Fruit fly (Drosophila melanogaster) whole organism, embryonic: Measurements from ENCODE around the gene Mocs1.

Experiments used
- Abd-B ChIP-seq: fragments of 200-800 bp; sonication (Bioruptor generic); optimal IDR thresholded peaks from 2 replicates; lab custom pipeline; 2018; ENCODE audit warnings: missing biosample characterization, mild to moderate bottlenecking, missing genetic modification characterization, moderate library complexity
- Ada2b ChIP-seq: fragments of 200-800 bp; sonication (Bioruptor generic); IDR thresholded peaks from 2 replicates; pipeline ENCODE4 v1.3.6; 2022; ENCODE audit warnings: missing biosample characterization, missing genetic modification characterization
- Adf1 ChIP-seq: fragments of 200-800 bp; sonication (Bioruptor generic); IDR thresholded peaks from 2 replicates; pipeline ENCODE4 v1.3.6; 2022; ENCODE audit warnings: missing biosample characterization, missing genetic modification characterization
- Awh ChIP-seq: fragments of 200-800 bp; sonication (Bioruptor generic); IDR thresholded peaks from 2 replicates; pipeline ENCODE4, ENCODE4 v1.3.6; 2022; ENCODE audit warnings: missing biosample characterization, missing genetic modification characterization
- B-H2 ChIP-seq: fragments of 200-800 bp; sonication (Bioruptor generic); optimal IDR thresholded peaks from 2 replicates; lab custom pipeline; 2018; ENCODE audit warnings: missing biosample characterization, mild to moderate bottlenecking, missing genetic modification characterization
- Blimp-1 ChIP-seq: fragments of 200-800 bp; sonication (Bioruptor generic); optimal IDR thresholded peaks from 3 replicates; lab custom pipeline; 2018; ENCODE audit warnings: missing biosample characterization, missing genetic modification characterization, mild to moderate bottlenecking, moderate library complexity, missing genetic modification reagents
- CG10321 ChIP-seq: fragments of 200-800 bp; sonication (Bioruptor generic); IDR thresholded peaks from 2 replicates; pipeline ENCODE4 v1.3.6; 2022; ENCODE audit warnings: missing biosample characterization, missing genetic modification characterization
- CG10431 ChIP-seq: fragments of 200-800 bp; sonication (Bioruptor generic); optimal IDR thresholded peaks from 3 replicates; lab custom pipeline; 2018; ENCODE audit warnings: missing biosample characterization, mild to moderate bottlenecking, missing genetic modification characterization
- CG10565 ChIP-seq: fragments of 200-800 bp; sonication (Bioruptor generic); optimal IDR thresholded peaks from 3 replicates; lab custom pipeline; 2016; ENCODE audit warnings: missing biosample characterization, mild to moderate bottlenecking, missing genetic modification characterization
- CG12155 ChIP-seq: fragments of 200-800 bp; sonication (Bioruptor generic); optimal IDR thresholded peaks from 3 replicates; lab custom pipeline; 2016; ENCODE audit warnings: missing biosample characterization, missing genetic modification characterization
- CG12299 ChIP-seq: fragments of 200-800 bp; sonication (Bioruptor generic); optimal IDR thresholded peaks from 2 replicates; lab custom pipeline; 2018; ENCODE audit warnings: missing biosample characterization, mild to moderate bottlenecking, missing genetic modification characterization
- CG13287 ChIP-seq: fragments of 200-800 bp; sonication (Bioruptor generic); IDR thresholded peaks from 2 replicates; pipeline ENCODE4 v1.3.6; 2022; ENCODE audit warnings: missing biosample characterization, missing genetic modification characterization; ENCODE audit not compliant: partially characterized antibody
- CG13296 ChIP-seq: fragments of 200-800 bp; sonication (Bioruptor generic); optimal IDR thresholded peaks from 3 replicates; lab custom pipeline; 2018; ENCODE audit warnings: missing biosample characterization, mild to moderate bottlenecking, missing genetic modification characterization
- CG15269 ChIP-seq: fragments of 200-800 bp; sonication (Bioruptor generic); optimal IDR thresholded peaks from 2 replicates; lab custom pipeline; 2018; ENCODE audit warnings: missing biosample characterization, mild to moderate bottlenecking, missing genetic modification characterization, moderate library complexity
- CG16815 ChIP-seq: fragments of 200-800 bp; sonication (Bioruptor generic); optimal IDR thresholded peaks from 3 replicates; lab custom pipeline; 2017; ENCODE audit warnings: missing biosample characterization, mild to moderate bottlenecking, missing genetic modification characterization
- CG17359 ChIP-seq: fragments of 200-800 bp; sonication (Bioruptor generic); optimal IDR thresholded peaks from 3 replicates; lab custom pipeline; 2018; ENCODE audit warnings: missing biosample characterization, mild to moderate bottlenecking, missing genetic modification characterization, moderate library complexity
- CG2875 ChIP-seq: fragments of 200-800 bp; sonication (Bioruptor generic); optimal IDR thresholded peaks from 2 replicates; lab custom pipeline; 2017; ENCODE audit warnings: missing biosample characterization, mild to moderate bottlenecking, missing genetic modification characterization, missing genetic modification reagents
- CG4328 ChIP-seq: fragments of 200-800 bp; sonication (Bioruptor generic); optimal IDR thresholded peaks from 3 replicates; lab custom pipeline; 2017; ENCODE audit warnings: missing biosample characterization, missing genetic modification reagents, missing genetic modification characterization
- CG43689 ChIP-seq: fragments of 200-800 bp; sonication (Bioruptor generic); IDR thresholded peaks from 2 replicates; pipeline ENCODE4 v1.3.6; 2022; ENCODE audit warnings: missing biosample characterization, missing genetic modification characterization
- CG4404 ChIP-seq: fragments of 200-800 bp; sonication (Bioruptor generic); IDR thresholded peaks from 2 replicates; pipeline ENCODE4 v1.3.6; 2022; ENCODE audit warnings: missing biosample characterization, missing genetic modification characterization
- CG7963 ChIP-seq: fragments of 200-800 bp; sonication (Bioruptor generic); IDR thresholded peaks from 3 replicates; pipeline ENCODE4 v1.3.6; 2022; ENCODE audit warnings: missing biosample characterization, missing genetic modification characterization; ENCODE audit not compliant: partially characterized antibody
- Dll ChIP-seq: fragments of 200-800 bp; sonication (Bioruptor generic); IDR thresholded peaks from 4 replicates; pipeline ENCODE4 v1.3.6; 2022; ENCODE audit warnings: missing biosample characterization, missing genetic modification characterization; ENCODE audit not compliant: partially characterized antibody
- Doc3 ChIP-seq: fragments of 200-800 bp; sonication (Bioruptor generic); IDR thresholded peaks from 3 replicates; pipeline ENCODE4 v1.3.6; 2022; ENCODE audit warnings: missing biosample characterization, missing genetic modification characterization; ENCODE audit not compliant: partially characterized antibody
- ERR ChIP-seq: fragments of 200-800 bp; sonication (Bioruptor generic); optimal IDR thresholded peaks from 2 replicates; lab custom pipeline; 2016; ENCODE audit warnings: missing biosample characterization, missing genetic modification characterization
- Fer2 ChIP-seq: fragments of 200-800 bp; sonication (Bioruptor generic); optimal IDR thresholded peaks from 2 replicates; lab custom pipeline; 2018; ENCODE audit warnings: missing biosample characterization, mild to moderate bottlenecking, missing genetic modification characterization, moderate library complexity
- GATAe ChIP-seq: fragments of 200-800 bp; sonication (Bioruptor generic); conservative IDR thresholded peaks from 2 replicates; pipeline ENCODE4 v1.3.6; 2022; ENCODE audit warnings: missing biosample characterization, missing genetic modification characterization
- HHEX ChIP-seq: fragments of 200-800 bp; sonication (Bioruptor generic); optimal IDR thresholded peaks from 3 replicates; lab custom pipeline; 2017; ENCODE audit warnings: missing biosample characterization, mild to moderate bottlenecking, missing genetic modification characterization, missing genetic modification reagents
- NfI ChIP-seq: fragments of 200-800 bp; sonication (Bioruptor generic); optimal IDR thresholded peaks from 3 replicates; lab custom pipeline; 2018; ENCODE audit warnings: missing biosample characterization, mild to moderate bottlenecking, missing genetic modification characterization, moderate library complexity
- Opbp ChIP-seq: fragments of 200-800 bp; sonication (Bioruptor generic); IDR thresholded peaks from 3 replicates; pipeline ENCODE4 v1.3.6; 2022; ENCODE audit warnings: missing biosample characterization, missing genetic modification characterization; ENCODE audit not compliant: partially characterized antibody
- Ravus ChIP-seq: fragments of 200-800 bp; sonication (Bioruptor generic); IDR thresholded peaks from 2 replicates; pipeline ENCODE4 v1.3.6; 2022; ENCODE audit warnings: missing biosample characterization, missing genetic modification characterization
- Spps ChIP-seq: fragments of 200-800 bp; sonication (Bioruptor generic); optimal IDR thresholded peaks from 2 replicates; lab custom pipeline; 2018; ENCODE audit warnings: missing biosample characterization, mild to moderate bottlenecking, missing genetic modification characterization
- YL-1 ChIP-seq: fragments of 200-800 bp; sonication (Bioruptor generic); optimal IDR thresholded peaks from 3 replicates; lab custom pipeline; 2017; ENCODE audit warnings: missing biosample characterization, mild to moderate bottlenecking, missing genetic modification characterization
- ab ChIP-seq: fragments of 200-800 bp; sonication (Bioruptor generic); optimal IDR thresholded peaks from 2 replicates; lab custom pipeline; 2016; ENCODE audit warnings: missing biosample characterization, missing genetic modification characterization
- corto ChIP-seq: fragments of 200-800 bp; sonication (Bioruptor generic); optimal IDR thresholded peaks from 2 replicates; lab custom pipeline; 2016; ENCODE audit warnings: missing biosample characterization, mild to moderate bottlenecking, missing genetic modification characterization, moderate library complexity
- dm ChIP-seq: fragments of 200-800 bp; sonication (Bioruptor generic); optimal IDR thresholded peaks from 3 replicates; lab custom pipeline; 2016; ENCODE audit warnings: missing biosample characterization, missing genetic modification characterization
- dmrt11E ChIP-seq: fragments of 200-800 bp; sonication (Bioruptor generic); optimal IDR thresholded peaks from 3 replicates; lab custom pipeline; 2018; ENCODE audit warnings: missing biosample characterization, mild to moderate bottlenecking, missing genetic modification characterization, moderate library complexity
- h ChIP-seq: fragments of >200 bp; optimal IDR thresholded peaks from 2 replicates; lab custom pipeline; 2017
- lilli ChIP-seq: fragments of 200-800 bp; sonication (Bioruptor generic); optimal IDR thresholded peaks from 3 replicates; lab custom pipeline; 2016; ENCODE audit warnings: missing biosample characterization, missing genetic modification characterization
- odd ChIP-seq: fragments of 200-800 bp; sonication (Bioruptor generic); optimal IDR thresholded peaks from 2 replicates; lab custom pipeline; 2017; ENCODE audit warnings: missing biosample characterization, mild to moderate bottlenecking, missing genetic modification characterization
- otp ChIP-seq: fragments of 200-800 bp; sonication (Bioruptor generic); IDR thresholded peaks from 3 replicates; pipeline ENCODE4, ENCODE4 v1.3.6; 2022; ENCODE audit warnings: missing biosample characterization, missing genetic modification characterization
- peb ChIP-seq: fragments of 200-800 bp; sonication (Bioruptor generic); IDR thresholded peaks from 2 replicates; pipeline ENCODE4 v1.3.6; 2022; ENCODE audit warnings: missing biosample characterization, missing genetic modification characterization
- pfk ChIP-seq: fragments of 200-800 bp; sonication (Bioruptor generic); optimal IDR thresholded peaks from 2 replicates; lab custom pipeline; 2018; ENCODE audit warnings: missing biosample characterization, mild to moderate bottlenecking, missing genetic modification characterization, moderate library complexity
- pita ChIP-seq: fragments of 200-800 bp; sonication (Bioruptor generic); optimal IDR thresholded peaks from 2 replicates; lab custom pipeline; 2017; ENCODE audit warnings: missing biosample characterization, mild to moderate bottlenecking, missing genetic modification characterization
- prd ChIP-seq, 3 experiments: fragments of >200 bp in 2 of 3; fragments of 200-800 bp in 1 of 3; sonication (Bioruptor generic) in 1 of 3; optimal IDR thresholded peaks in 2 of 3; IDR thresholded peaks in 1 of 3; 2 replicates in 2 of 3; 3 replicates in 1 of 3; pipeline versions ENCODE4 v1.3.6 to Lab custom; 2017 to 2022; ENCODE audit warnings: missing biosample characterization in 1 of 3, missing genetic modification characterization in 1 of 3
- salm ChIP-seq: fragments of 200-800 bp; sonication (Bioruptor generic); optimal IDR thresholded peaks from 2 replicates; lab custom pipeline; 2018; ENCODE audit warnings: missing biosample characterization, mild to moderate bottlenecking, missing genetic modification characterization
- sim ChIP-seq: fragments of 200-800 bp; sonication (Bioruptor generic); IDR thresholded peaks from 2 replicates; pipeline ENCODE4 v1.3.6; 2022; ENCODE audit warnings: missing biosample characterization, missing genetic modification characterization
- slou ChIP-seq: fragments of 200-800 bp; sonication (Bioruptor generic); optimal IDR thresholded peaks from 3 replicates; lab custom pipeline; 2016; ENCODE audit warnings: missing biosample characterization, missing genetic modification characterization
- ttk ChIP-seq: fragments of 200-800 bp; sonication (Bioruptor generic); IDR thresholded peaks from 2 replicates; pipeline ENCODE4 v2.1.2; 2022; ENCODE audit warnings: missing biosample characterization, missing genetic modification characterization

Gene Mocs1

dm6 chr3L:11113198-11114197 lies 43.2 kb downstream of the Mocs1 start, which contains the start of gene Sod1 (continued):
- TF ChIP-seq CG4328 (GFP tag; lab: Kevin White, UChicago) = no peak
- peak; percentile 71 for TF ChIP-seq ERR (GFP tag; lab: Kevin White, UChicago)
- TF ChIP-seq YL-1 (GFP tag; lab: Kevin White, UChicago) = peak; percentile 73
- TF ChIP-seq dm = peak; percentile 15
- no peak for TF ChIP-seq Blimp-1 (GFP tag; lab: Kevin White, UChicago)
- no peak for TF ChIP-seq ab
- TF ChIP-seq sim (GFP tag; lab: Robert Waterston, UW) = no peak
- TF ChIP-seq NfI (GFP tag; lab: Kevin White, UChicago) = no peak
- TF ChIP-seq slou = no peak
- TF ChIP-seq CG7963 (GFP tag; lab: Robert Waterston, UW) = no peak
- no peak for TF ChIP-seq ttk
- TF ChIP-seq h (lab: Kevin White, UChicago) = no peak
- TF ChIP-seq CG12155 (GFP tag; lab: Kevin White, UChicago) = no peak
- no peak for TF ChIP-seq CG10321 (GFP tag; lab: Robert Waterston, UW)
- TF ChIP-seq CG15269 (tag; lab: Kevin White, UChicago) = no peak
- TF ChIP-seq Ravus (GFP tag; lab: Robert Waterston, UW) = no peak
- no peak for TF ChIP-seq HHEX (GFP tag; lab: Kevin White, UChicago)
- TF ChIP-seq Adf1 (GFP tag; lab: Robert Waterston, UW) = no peak
- no peak for TF ChIP-seq prd (optimal IDR thresholded peaks at IDR 0.05; lab: Kevin White, UChicago)
- TF ChIP-seq prd (GFP tag; IDR thresholded peaks at IDR 0.05; lab: Robert Waterston, UW) = no peak
- no peak for TF ChIP-seq odd (GFP tag; lab: Kevin White, UChicago)
- TF ChIP-seq CG4404 (GFP tag; lab: Robert Waterston, UW) = no peak
- no peak for TF ChIP-seq Opbp (GFP tag; lab: Robert Waterston, UW)
- no peak for TF ChIP-seq CG10565 (GFP tag; lab: Kevin White, UChicago)
- no peak for TF ChIP-seq otp
- TF ChIP-seq salm (tag; lab: Kevin White, UChicago) = no peak
- TF ChIP-seq pita = no peak
- TF ChIP-seq B-H2 = no peak
- no peak for TF ChIP-seq CG12299 (tag; lab: Kevin White, UChicago)
- TF ChIP-seq CG13287 (GFP tag; lab: Robert Waterston, UW) = peak; percentile 38; the same call in 1 of the 2 replicates
- TF ChIP-seq dmrt11E (tag; lab: Kevin White, UChicago) = no peak
- no peak for TF ChIP-seq CG43689
- no peak for TF ChIP-seq Ada2b (GFP tag; lab: Robert Waterston, UW)
- TF ChIP-seq GATAe = no peak
- no peak for TF ChIP-seq Dll (GFP tag; lab: Robert Waterston, UW)
- TF ChIP-seq Abd-B (GFP tag; lab: Kevin White, UChicago) = no peak
- no peak for TF ChIP-seq Fer2 (tag; lab: Kevin White, UChicago)
- TF ChIP-seq CG17359 (tag; lab: Kevin White, UChicago) = no peak
- no peak for TF ChIP-seq CG2875
- no peak for TF ChIP-seq Awh (GFP tag; lab: Robert Waterston, UW)
- no peak for TF ChIP-seq CG10431 (GFP tag; lab: Kevin White, UChicago)
- no peak for TF ChIP-seq lilli (GFP tag; lab: Kevin White, UChicago)
- no peak for TF ChIP-seq CG13296 (GFP tag; lab: Kevin White, UChicago)
- no peak for TF ChIP-seq peb (GFP tag; lab: Robert Waterston, UW)
- no peak for TF ChIP-seq Doc3 (GFP tag; lab: Robert Waterston, UW)
- no peak for TF ChIP-seq corto (GFP tag; lab: Kevin White, UChicago)
- no peak for TF ChIP-seq Spps (tag; lab: Kevin White, UChicago)
- TF ChIP-seq pfk (GFP tag; lab: Kevin White, UChicago) = no peak
- no peak for TF ChIP-seq CG16815 (GFP tag; lab: Kevin White, UChicago)
